Fruit fly (Drosophila melanogaster) whole organism, wandering third instar larva: ENCODE data around the gene COX8.

Experiments used
- Abd-B ChIP-seq: fragments of >200 bp; optimal IDR thresholded peaks from 2 replicates; lab custom pipeline; 2017; ENCODE audit warnings: missing biosample characterization, missing genetic modification characterization
- HLH106 ChIP-seq: fragments of 200-800 bp; optimal IDR thresholded peaks from 3 replicates; lab custom pipeline; 2019; ENCODE audit warnings: missing biosample characterization, mild to moderate bottlenecking, missing genetic modification characterization, moderate library complexity
- Hr83 ChIP-seq: fragments of 200-300 bp; sonication (Bioruptor generic); optimal IDR thresholded peaks from 2 replicates; lab custom pipeline; 2016; ENCODE audit warnings: missing biosample characterization, mild to moderate bottlenecking, missing genetic modification characterization, moderate library complexity; ENCODE audit not compliant: poor library complexity, severe bottlenecking
- Myc ChIP-seq: fragments of >200 bp; optimal IDR thresholded peaks from 2 replicates; lab custom pipeline; 2017
- dsf ChIP-seq: sonication (Bioruptor generic); optimal IDR thresholded peaks from 2 replicates; lab custom pipeline; 2016; ENCODE audit warnings: missing biosample characterization, missing genetic modification characterization, borderline replicate concordance

DNA sequence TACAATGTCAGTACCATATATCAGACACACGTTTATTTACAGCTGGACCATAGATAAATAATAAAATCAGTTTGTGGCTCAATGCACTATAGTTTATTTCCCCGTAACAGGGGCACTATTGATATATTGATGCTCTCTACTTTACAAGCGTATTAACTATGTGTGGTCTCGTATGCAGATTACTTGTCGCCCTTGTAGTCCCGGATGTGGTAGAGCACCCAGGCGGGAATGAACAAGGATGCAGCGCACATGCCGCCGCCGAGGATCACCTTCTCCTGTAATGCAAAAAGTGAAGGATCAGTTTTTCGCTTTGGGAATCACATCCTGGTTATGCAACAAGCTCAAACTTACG lies 378 bp downstream of the COX8 start:
- no peak for TF ChIP-seq Myc (lab: Kevin White, UChicago)
- TF ChIP-seq dsf = no peak
- TF ChIP-seq Hr83 (GFP tag; lab: Kevin White, UChicago) = no peak
- TF ChIP-seq Abd-B (GFP tag; lab: Kevin White, UChicago) = no peak
- TF ChIP-seq HLH106 (tag; lab: Kevin White, UChicago) = no peak
